Fruit fly (Drosophila melanogaster) whole organism: ENCODE results near the gene Ythdf.

ENCODE experiments used
- Dll ChIP-seq: fragments of >200 bp; optimal IDR thresholded peaks from 2 replicates; lab custom pipeline; 2017
- usp ChIP-seq: fragments of >200 bp; optimal IDR thresholded peaks from 2 replicates; lab custom pipeline; 2017; ENCODE audit warnings: missing biosample characterization, missing genetic modification characterization, mixed read lengths

DNA sequence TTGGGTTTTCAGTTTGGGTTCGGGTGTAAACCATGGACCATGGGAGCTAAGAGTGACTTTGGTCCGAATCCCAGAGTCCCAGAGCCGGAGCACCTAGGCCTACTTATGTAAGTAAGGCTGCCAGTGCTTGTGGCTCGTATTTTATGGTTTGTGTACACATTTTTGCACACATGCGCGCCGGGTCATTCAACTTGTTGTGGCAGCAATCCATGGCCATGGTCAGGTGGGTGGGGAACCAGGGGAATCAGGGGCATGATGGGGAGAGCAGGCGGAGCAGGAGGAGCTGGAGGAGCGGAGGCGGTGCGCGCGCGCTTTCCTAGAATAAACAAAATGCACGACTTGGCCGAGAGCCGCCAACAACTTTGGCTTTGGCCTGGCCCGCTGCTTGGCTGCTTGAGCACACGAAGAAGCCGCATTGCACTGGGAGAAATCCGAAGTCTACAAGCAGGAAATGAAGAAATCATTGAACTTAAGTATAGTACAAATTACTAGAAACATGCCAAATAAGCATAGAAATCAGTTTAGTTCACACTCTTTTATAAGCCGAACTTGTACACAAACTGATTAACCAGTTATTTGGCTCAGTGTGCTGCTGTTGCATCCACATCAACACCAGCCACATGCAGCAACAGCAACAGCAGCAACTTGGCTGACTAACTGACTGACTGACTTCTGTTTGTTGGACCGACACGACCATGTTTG lies 29.2 kb downstream of the Ythdf start:
- TF ChIP-seq Dll (lab: Kevin White, UChicago) (no peak), usp (no peak)
